Fruit fly (Drosophila melanogaster): Measurements from ENCODE around the gene CG45690.

DNA sequence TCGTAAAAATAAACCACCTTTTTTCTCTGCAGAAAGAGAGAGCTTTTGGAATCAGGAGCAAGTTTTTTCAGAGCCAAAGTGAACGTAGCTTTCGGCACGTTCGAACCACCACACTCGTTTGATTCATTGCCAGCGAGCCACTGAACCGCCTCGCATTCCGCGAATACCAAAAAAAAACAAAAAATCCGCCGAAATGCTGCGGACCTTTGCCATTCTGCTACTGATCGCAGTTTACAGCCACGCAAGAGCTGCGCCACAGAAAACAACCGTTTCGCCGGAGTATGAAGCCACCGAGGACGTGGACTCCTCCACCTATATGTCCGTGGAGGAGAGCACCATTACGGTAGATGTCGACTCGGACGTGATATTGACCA, 19.6 kb downstream of the CG45690 start:
- no peak for TF ChIP-seq CG8159 (tag; optimal IDR thresholded peaks at IDR 0.05)
- no peak for TF ChIP-seq EcR (GFP tag; optimal IDR thresholded peaks at IDR 0.05)
- TF ChIP-seq CG15710 (tag; optimal IDR thresholded peaks at IDR 0.05) = no peak

Data from whole organism, pupa.